Fruit fly (Drosophila melanogaster): ENCODE data around the gene Unc-76.

Unc-76 gene

dm6 chrX:2137587-2138341, 57.4 kb downstream of the Unc-76 start (continued):
- peak; percentile 96 for TF ChIP-seq CG32767 (GFP tag; IDR thresholded peaks at IDR 0.05)
- TF ChIP-seq Fer3 (tag; optimal IDR thresholded peaks at IDR 0.05): peak; percentile 99
- peak; percentile 91 for TF ChIP-seq Elba2 (GFP tag; optimal IDR thresholded peaks at IDR 0.05)
- peak; percentile 96 for TF ChIP-seq CG6175 (GFP tag; IDR thresholded peaks at IDR 0.05)
- peak; percentile 76 for TF ChIP-seq abd-A (tag; optimal IDR thresholded peaks at IDR 0.05)
- TF ChIP-seq CG7556 (GFP tag; optimal IDR thresholded peaks at IDR 0.05): peak; percentile 99
- no peak for TF ChIP-seq Dfd (GFP tag; optimal IDR thresholded peaks at IDR 0.05)
- peak; percentile 98 for TF ChIP-seq CG12071 (GFP tag; optimal IDR thresholded peaks at IDR 0.05)
- TF ChIP-seq fu2 (GFP tag; optimal IDR thresholded peaks at IDR 0.05): peak; percentile 93
- peak; percentile 97 for TF ChIP-seq Bteb2 (GFP tag; optimal IDR thresholded peaks at IDR 0.05)
- peak; percentile 99 for TF ChIP-seq CG18619 (GFP tag; optimal IDR thresholded peaks at IDR 0.05)
- peak; percentile 99 for TF ChIP-seq CG12219 (GFP tag; optimal IDR thresholded peaks at IDR 0.05)
- TF ChIP-seq Eip74EF (GFP tag; optimal IDR thresholded peaks at IDR 0.05): peak in 1 of 2 experiments; percentile 97
- peak; percentile 69 for TF ChIP-seq CG13624 (GFP tag; optimal IDR thresholded peaks at IDR 0.05)
- TF ChIP-seq Fer1 (GFP tag; optimal IDR thresholded peaks at IDR 0.05): peak; percentile 100
- TF ChIP-seq Dbx (GFP tag; IDR thresholded peaks at IDR 0.05): peak; percentile 99
- peak; percentile 99 for TF ChIP-seq CG11723 (GFP tag; optimal IDR thresholded peaks at IDR 0.05)
- peak; percentile 92 for TF ChIP-seq CG17186 (GFP tag; optimal IDR thresholded peaks at IDR 0.05)
- peak; percentile 53 for TF ChIP-seq Neu2 (GFP tag; optimal IDR thresholded peaks at IDR 0.05; ENCODE audit: borderline replicate concordance)
- peak in 1 of 3 experiments; percentile 98 for TF ChIP-seq Stat92E (GFP tag; optimal IDR thresholded peaks at IDR 0.05)
- peak; percentile 68; the same call in 1 of the 3 replicates for TF ChIP-seq CG6791 (GFP tag; IDR thresholded peaks at IDR 0.05; ENCODE audit: partially characterized antibody)
- TF ChIP-seq eyg (GFP tag; optimal IDR thresholded peaks at IDR 0.05): peak; percentile 55
- peak; percentile 32 for TF ChIP-seq Myb (GFP tag; optimal IDR thresholded peaks at IDR 0.05)
- peak; percentile 93 for TF ChIP-seq CG7745 (tag; optimal IDR thresholded peaks at IDR 0.05)
- no peak for TF ChIP-seq lov (optimal IDR thresholded peaks at IDR 0.05)
- TF ChIP-seq lov (GFP tag; IDR thresholded peaks at IDR 0.05): peak; percentile 96
- TF ChIP-seq CG18011 (GFP tag; optimal IDR thresholded peaks at IDR 0.05): peak; percentile 94
- peak; percentile 65 for TF ChIP-seq Adf1 (GFP tag; IDR thresholded peaks at IDR 0.05)
- TF ChIP-seq CG12299 (tag; optimal IDR thresholded peaks at IDR 0.05): peak; percentile 99
- no peak for TF ChIP-seq pita (GFP tag; optimal IDR thresholded peaks at IDR 0.05)
- TF ChIP-seq gcm2 (GFP tag; optimal IDR thresholded peaks at IDR 0.05): peak; percentile 93
- TF ChIP-seq Usf (GFP tag; optimal IDR thresholded peaks at IDR 0.05): peak; percentile 98
- TF ChIP-seq eve (GFP tag; optimal IDR thresholded peaks at IDR 0.05): peak in 1 of 2 experiments; percentile 100
- peak; percentile 78 for TF ChIP-seq NK7.1 (GFP tag; optimal IDR thresholded peaks at IDR 0.05)
- peak; percentile 92 for TF ChIP-seq jumu (GFP tag; optimal IDR thresholded peaks at IDR 0.05)
- TF ChIP-seq CG17328 (GFP tag; IDR thresholded peaks at IDR 0.05): peak; percentile 98
- peak; percentile 99 for TF ChIP-seq CG16815 (GFP tag; optimal IDR thresholded peaks at IDR 0.05)
- peak; percentile 65 for TF ChIP-seq cg (GFP tag; optimal IDR thresholded peaks at IDR 0.05)
- TF ChIP-seq CG2129 (GFP tag; IDR thresholded peaks at IDR 0.05; ENCODE audit: partially characterized antibody): no peak
- TF ChIP-seq CG3163 (GFP tag; optimal IDR thresholded peaks at IDR 0.05): peak; percentile 35
- TF ChIP-seq Dad (GFP tag; optimal IDR thresholded peaks at IDR 0.05): peak; percentile 93
- peak; percentile 98 for TF ChIP-seq CG14441 (GFP tag; IDR thresholded peaks at IDR 0.05)
- peak; percentile 98 for TF ChIP-seq Six4 (GFP tag; optimal IDR thresholded peaks at IDR 0.05)
- TF ChIP-seq Sry-δ (GFP tag; optimal IDR thresholded peaks at IDR 0.05): no peak
- peak; percentile 66; the same call in 1 of the 2 replicates for TF ChIP-seq tna (GFP tag; IDR thresholded peaks at IDR 0.05; ENCODE audit: partially characterized antibody)
- peak; percentile 99 for TF ChIP-seq CG6765 (GFP tag; optimal IDR thresholded peaks at IDR 0.05)
- TF ChIP-seq Awh (GFP tag; IDR thresholded peaks at IDR 0.05): peak; percentile 99
- TF ChIP-seq CG30431 (GFP tag; optimal IDR thresholded peaks at IDR 0.05): peak; percentile 98
- peak; percentile 99 for TF ChIP-seq ind (GFP tag; optimal IDR thresholded peaks at IDR 0.05)
